Fruit fly (Drosophila melanogaster) Kc167 (cell line): ENCODE data around the gene CG3847.

Experiments used
- Myc ChIP-seq: fragments of >200 bp; optimal IDR thresholded peaks from 2 replicates; lab custom pipeline; 2017; ENCODE audit warnings: missing external identifiers
- Sin3A ChIP-seq: fragments of >200 bp; optimal IDR thresholded peaks from 2 replicates; lab custom pipeline; 2018; ENCODE audit warnings: missing external identifiers
- h ChIP-seq: fragments of >200 bp; optimal IDR thresholded peaks from 3 replicates; lab custom pipeline; 2018; ENCODE audit warnings: missing external identifiers
- insv ChIP-seq: fragments of >200 bp; optimal IDR thresholded peaks from 3 replicates; lab custom pipeline; 2018; ENCODE audit warnings: missing external identifiers
- psq ChIP-seq: fragments of >200 bp; optimal IDR thresholded peaks from 2 replicates; lab custom pipeline; 2017; ENCODE audit warnings: missing external identifiers
- ttk ChIP-seq: sonication (Bioruptor generic); optimal IDR thresholded peaks from 2 replicates; lab custom pipeline; 2017; ENCODE audit warnings: missing external identifiers

CG3847 gene

DNA sequence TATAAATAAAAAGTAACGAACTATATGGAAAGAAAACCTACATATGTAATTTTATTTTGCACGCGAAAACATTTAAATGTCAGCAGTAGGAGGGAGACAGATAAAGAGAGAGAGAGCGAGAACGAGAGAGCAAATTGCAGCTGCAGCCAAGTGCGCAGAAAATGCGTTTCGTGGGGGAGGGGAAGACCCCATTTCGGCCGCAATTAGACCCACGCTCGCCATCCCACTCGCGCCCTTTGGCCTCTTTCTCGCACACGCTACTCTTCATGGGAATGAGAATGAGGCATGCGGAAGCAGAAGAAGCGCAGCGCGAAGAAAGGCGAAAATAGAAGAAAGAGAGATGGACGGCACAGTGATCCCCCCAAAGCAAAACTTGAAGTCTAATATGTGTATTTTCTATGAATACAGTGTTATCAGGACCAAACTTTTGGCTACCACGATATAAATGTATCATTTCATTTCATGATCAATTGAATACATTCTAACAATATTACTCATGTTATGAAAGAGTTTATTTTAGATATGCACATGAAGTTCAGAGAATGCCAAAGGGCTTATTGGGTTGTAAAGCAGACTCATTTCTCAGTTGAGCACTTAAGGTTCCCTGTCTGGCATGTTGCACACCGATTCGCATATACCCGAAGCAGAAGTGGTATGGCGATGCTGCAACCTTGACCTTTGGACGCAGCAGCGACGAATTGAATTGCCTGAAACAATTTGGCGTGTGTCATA lies 13.7 kb upstream of the CG3847 start:
- no peak for TF ChIP-seq Sin3A (lab: Kevin White, UChicago)
- no peak for TF ChIP-seq Myc (lab: Kevin White, UChicago)
- no peak for TF ChIP-seq insv (lab: Kevin White, UChicago)
- no peak for TF ChIP-seq psq (lab: Kevin White, UChicago)
- no peak for TF ChIP-seq h (lab: Kevin White, UChicago)
- no peak for TF ChIP-seq ttk (lab: Kevin White, UChicago)

DNA sequence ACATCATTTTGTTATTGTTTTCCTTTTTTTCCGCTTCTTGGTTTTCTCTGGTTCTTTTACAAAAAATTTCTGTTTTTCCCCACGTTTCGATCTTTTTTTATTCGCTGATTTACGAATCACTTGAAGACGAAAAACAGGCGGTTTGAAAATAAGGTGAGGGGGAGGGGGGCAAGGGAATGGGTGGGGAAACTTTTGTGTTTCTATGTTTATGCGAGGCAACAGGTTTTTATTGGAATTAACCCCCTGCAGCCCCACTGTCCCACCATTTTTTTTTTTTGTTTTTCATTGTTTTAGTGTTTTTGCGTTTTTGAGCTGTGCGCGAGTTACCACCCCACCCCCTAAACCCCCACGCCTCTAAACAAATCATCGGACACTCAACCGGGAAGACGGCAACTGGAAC lies 12.0 kb upstream of the CG3847 start:
- TF ChIP-seq psq (lab: Kevin White, UChicago), result no peak
- TF ChIP-seq insv (lab: Kevin White, UChicago), result no peak
- no peak for TF ChIP-seq ttk (lab: Kevin White, UChicago)
- TF ChIP-seq Myc (lab: Kevin White, UChicago), result no peak
- TF ChIP-seq h (lab: Kevin White, UChicago), result no peak
- TF ChIP-seq Sin3A (lab: Kevin White, UChicago), result no peak

DNA sequence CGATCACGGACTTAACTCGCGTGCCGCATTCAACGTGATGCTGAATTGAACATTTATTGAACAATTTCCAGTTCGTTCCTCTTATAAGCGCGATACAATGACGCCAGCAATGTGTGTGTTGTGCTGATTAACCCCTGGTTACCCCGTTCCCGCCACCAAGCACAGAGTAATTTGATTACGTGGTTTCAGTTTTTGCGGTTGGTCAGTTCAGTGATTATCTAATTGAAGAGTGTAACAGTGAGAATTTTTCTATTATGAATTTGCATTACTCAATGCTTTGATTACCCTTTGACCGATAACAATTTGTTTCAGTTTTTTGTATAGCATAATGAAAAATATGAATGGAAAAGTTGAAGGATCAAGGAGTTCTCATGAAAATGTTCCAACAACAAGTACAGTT lies 9.2 kb upstream of the CG3847 start, which contains the start of gene CG3842:
Gene CG3842 (plus strand): TSS at position 61 of the 400 bp plus-strand sequence.
- no peak for TF ChIP-seq ttk (lab: Kevin White, UChicago)
- TF ChIP-seq psq (lab: Kevin White, UChicago), result no peak
- TF ChIP-seq Myc (lab: Kevin White, UChicago), result no peak
- no peak for TF ChIP-seq Sin3A (lab: Kevin White, UChicago)
- no peak for TF ChIP-seq h (lab: Kevin White, UChicago)
- no peak for TF ChIP-seq insv (lab: Kevin White, UChicago)

DNA sequence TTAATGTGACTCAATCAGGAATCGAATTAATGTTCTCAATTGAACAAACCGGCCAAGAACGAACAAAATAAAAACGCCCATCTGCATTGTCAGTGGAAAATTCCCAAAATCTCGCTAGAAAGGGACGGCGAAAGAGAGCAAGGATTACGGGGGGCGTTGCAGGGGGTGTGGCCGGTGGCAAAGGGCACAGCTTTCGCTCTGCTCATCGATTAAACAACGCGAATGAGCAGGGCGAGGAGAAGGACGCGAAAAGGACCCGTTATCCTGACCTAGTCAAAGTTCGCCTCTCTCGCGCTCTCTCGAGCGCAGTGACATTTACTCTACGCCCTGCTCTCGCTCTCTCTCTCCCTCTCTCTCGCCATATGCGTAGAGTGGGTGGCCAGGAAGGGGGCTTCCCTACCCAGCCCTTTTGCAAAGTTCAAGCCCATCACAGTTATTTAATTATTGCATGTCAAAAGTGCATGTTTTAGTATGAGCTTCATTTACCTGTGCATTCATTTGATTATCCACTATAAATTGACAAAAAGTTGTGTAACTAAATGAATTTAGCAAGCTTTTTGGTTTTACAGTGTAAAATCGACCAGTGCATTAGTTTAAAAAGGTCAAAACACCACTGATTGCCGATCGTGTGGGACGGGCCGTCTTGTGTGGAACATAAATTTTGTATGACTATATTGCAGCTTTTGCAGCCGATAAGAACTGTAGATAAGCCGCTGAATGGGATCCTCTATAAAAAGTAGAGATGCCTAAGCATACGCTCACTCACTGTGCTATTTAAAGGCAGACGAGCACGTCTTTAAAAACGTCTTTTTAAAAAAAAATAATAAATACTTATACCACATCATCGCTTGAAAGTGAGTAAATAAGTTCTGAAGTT lies 7.9 kb upstream of the CG3847 start:
- no peak for TF ChIP-seq h (lab: Kevin White, UChicago)
- TF ChIP-seq psq (lab: Kevin White, UChicago), result no peak
- TF ChIP-seq ttk (lab: Kevin White, UChicago), result no peak
- no peak for TF ChIP-seq insv (lab: Kevin White, UChicago)
- no peak for TF ChIP-seq Myc (lab: Kevin White, UChicago)
- TF ChIP-seq Sin3A (lab: Kevin White, UChicago), result no peak

DNA sequence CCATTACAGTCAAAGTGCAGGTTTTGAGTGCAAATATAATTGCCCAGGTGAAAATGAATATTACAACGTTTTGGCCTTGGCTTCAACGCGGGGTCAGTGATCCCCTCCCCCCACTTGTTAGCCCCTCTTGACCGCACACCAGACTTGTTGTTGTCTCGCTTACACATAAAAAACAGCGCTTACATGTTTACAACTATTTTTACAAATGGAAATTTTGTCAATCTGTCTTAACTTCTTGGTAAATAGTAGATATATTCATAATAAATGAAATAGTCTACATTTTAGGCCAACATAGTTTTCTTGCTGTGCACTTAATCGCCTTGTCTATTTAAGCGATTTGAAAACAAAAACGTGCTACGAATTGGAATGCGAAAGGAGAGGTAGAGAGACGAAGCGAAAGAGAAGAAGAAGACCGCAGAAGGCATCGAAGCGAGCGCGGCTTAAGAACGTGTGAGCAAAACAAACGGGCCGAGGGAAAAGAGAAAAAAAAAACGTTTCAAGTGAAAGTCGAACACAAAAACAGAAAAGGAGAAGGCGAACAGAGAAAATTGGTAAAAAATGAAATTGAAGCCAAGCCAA lies 6.8 kb upstream of the CG3847 start:
- TF ChIP-seq Myc (lab: Kevin White, UChicago) (no peak), psq (lab: Kevin White, UChicago) (no peak), insv (lab: Kevin White, UChicago) (no peak), h (lab: Kevin White, UChicago) (no peak), Sin3A (lab: Kevin White, UChicago) (no peak), ttk (lab: Kevin White, UChicago) (no peak)

DNA sequence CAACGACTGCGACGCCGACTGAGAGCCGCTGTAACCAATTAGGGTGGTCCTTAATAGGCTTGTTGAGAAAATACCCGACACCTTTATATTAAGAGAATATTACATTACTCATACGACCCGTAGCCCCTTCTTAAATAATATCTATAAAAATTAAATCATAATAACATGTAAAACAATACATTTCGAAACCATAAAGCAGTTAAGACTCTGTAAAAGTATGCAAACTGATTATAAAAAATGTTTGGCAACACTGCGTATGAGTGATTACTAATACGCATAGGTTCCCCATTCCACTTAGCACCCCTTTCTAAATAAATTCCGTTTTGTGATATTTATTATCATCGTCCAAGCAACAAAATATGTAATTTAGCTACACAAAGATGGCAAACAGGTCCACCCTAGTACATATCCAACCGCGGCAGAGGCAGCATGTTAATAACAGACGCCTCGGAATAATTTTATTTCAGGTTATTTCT lies 6.3 kb upstream of the CG3847 start:
- TF ChIP-seq h (lab: Kevin White, UChicago) (no peak), insv (lab: Kevin White, UChicago) (no peak), psq (lab: Kevin White, UChicago) (no peak), Myc (lab: Kevin White, UChicago) (no peak), ttk (lab: Kevin White, UChicago) (no peak)

DNA sequence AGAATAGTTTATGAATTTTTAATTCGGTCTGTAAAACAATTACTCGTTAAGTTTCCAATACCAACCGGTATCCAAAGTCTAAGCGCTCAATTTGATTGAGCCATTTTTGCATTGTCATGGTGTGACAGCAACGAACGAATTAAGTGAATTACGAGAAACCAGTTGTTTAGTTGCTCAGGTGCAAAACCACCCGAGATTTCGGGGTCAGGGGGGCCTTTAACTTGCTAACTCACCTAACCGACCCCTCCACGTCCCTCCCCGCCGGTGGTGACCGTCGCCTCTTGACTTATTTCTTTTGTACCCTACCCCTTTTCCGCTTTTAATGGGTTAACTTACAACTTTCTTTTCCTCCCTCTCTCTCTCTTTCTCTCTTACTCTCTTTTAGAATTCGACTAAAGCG lies 5.2 kb upstream of the CG3847 start:
- TF ChIP-seq ttk (lab: Kevin White, UChicago), result no peak
- TF ChIP-seq psq (lab: Kevin White, UChicago), result no peak
- TF ChIP-seq Sin3A (lab: Kevin White, UChicago), result no peak
- no peak for TF ChIP-seq h (lab: Kevin White, UChicago)
- TF ChIP-seq insv (lab: Kevin White, UChicago), result no peak
- no peak for TF ChIP-seq Myc (lab: Kevin White, UChicago)

DNA sequence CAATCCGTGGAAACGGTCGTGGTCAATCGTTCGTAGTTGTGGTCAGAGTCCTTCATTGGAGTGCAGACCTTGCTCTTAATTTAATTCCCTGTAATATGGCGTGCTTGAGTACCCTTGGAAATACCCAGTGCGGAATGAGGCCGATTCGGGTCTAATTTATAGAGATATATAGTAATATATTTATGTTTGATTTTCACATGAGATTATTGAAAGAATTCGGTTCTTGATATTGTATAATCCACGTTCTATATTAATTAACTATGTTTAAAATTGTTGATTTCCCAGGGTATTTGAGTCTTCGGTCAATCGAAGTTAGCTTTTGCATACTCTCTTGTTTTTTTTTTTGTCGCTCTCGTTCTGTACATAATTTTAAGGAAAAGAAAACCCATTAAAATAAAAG lies 3.6 kb upstream of the CG3847 start:
- TF ChIP-seq psq (lab: Kevin White, UChicago), result no peak
- TF ChIP-seq h (lab: Kevin White, UChicago), result no peak
- TF ChIP-seq ttk (lab: Kevin White, UChicago), result no peak
- no peak for TF ChIP-seq Sin3A (lab: Kevin White, UChicago)
- no peak for TF ChIP-seq Myc (lab: Kevin White, UChicago)
- TF ChIP-seq insv (lab: Kevin White, UChicago), result no peak

DNA sequence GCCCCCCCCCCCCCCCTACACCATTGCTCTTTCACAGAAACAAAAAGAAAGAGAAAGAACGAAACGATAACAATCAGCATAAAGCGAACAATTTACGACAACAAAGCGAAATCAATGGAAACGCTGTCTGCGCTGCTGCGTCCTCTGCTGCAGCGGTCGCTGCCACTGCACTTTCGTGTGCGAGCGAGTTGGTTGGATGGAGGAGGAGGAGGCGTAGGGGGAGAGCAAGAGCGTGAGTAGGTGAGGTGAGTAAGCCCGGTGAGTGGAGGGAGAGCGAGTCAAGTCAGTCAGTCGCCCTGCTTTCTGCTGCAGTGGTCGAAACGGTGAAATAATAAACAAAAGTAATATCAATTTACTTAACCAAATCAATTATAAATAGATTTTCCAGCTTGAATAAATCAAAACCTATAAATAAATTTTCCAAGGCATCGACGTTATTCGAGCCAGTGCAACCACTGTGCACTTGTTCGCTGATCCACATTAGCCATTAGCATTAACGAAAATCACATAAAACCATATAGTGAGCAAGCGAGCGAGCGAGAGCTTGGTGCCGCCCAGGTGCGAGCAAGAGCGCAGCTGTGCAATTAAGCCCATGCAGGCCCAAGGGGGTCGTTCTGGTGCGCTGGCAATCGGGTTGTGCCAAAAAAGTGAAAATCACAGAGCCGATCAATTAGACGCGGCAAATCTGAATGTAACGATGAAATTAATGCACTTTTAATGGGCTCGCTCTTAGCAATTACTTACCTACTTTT lies 2.9 kb upstream of the CG3847 start:
- TF ChIP-seq Myc (lab: Kevin White, UChicago) (no peak), psq (lab: Kevin White, UChicago) (no peak), insv (lab: Kevin White, UChicago) (no peak), ttk (lab: Kevin White, UChicago) (no peak), Sin3A (lab: Kevin White, UChicago) (no peak), h (lab: Kevin White, UChicago) (no peak)

DNA sequence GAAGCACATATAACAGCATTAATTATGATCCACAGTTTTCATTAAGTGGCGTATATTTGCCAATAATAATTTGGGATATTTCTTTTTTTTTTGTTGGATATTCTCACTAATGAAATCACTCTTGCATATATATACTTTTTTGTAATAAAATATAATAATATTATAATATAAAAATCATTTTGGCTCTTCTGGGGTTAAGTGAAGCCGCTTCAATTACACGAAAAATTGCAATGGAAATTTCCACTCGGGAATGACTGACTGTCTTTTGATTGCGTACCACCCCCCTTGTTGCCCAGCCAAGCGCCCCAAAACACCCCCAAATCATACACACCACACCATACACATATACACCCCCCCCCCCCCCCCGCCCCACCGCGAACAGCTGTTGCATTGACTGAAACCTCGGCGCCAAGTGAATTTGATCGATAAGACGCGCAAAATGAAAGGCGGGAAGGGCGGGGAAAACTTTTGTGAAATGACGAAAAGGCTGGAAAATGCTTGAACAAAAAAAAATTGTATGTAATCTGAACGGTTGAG lies 2.3 kb upstream of the CG3847 start:
- TF ChIP-seq insv (lab: Kevin White, UChicago) (no peak), h (lab: Kevin White, UChicago) (no peak), ttk (lab: Kevin White, UChicago) (no peak), psq (lab: Kevin White, UChicago) (no peak), Sin3A (lab: Kevin White, UChicago) (no peak), Myc (lab: Kevin White, UChicago) (no peak)
